Worm (Caenorhabditis elegans): Measurements from ENCODE around the gene C35D10.10.

The C35D10.10 gene

ce11 chrIII:4905405-4905804, 43.8 kb upstream of the C35D10.10 start, which contains the start of gene F26F4.8:
F26F4.8 (minus strand) TSS chrIII:4905473.
- no peak for TF ChIP-seq hlh-30 (tag; optimal IDR thresholded peaks at IDR 0.05; ENCODE audit: insufficient read depth)
- no peak for TF ChIP-seq snpc-1.2 (GFP tag; IDR thresholded peaks at IDR 0.05)
- TF ChIP-seq fos-1 (tag; optimal IDR thresholded peaks at IDR 0.05): no peak
- TF ChIP-seq lim-7 (GFP tag; IDR thresholded peaks at IDR 0.05): no peak
- TF ChIP-seq mep-1 (tag; optimal IDR thresholded peaks at IDR 0.05): no peak
- TF ChIP-seq hlh-11 (tag; optimal IDR thresholded peaks at IDR 0.05): no peak
- no peak for TF ChIP-seq pha-4 (GFP tag; IDR thresholded peaks at IDR 0.05)
- TF ChIP-seq pha-4 (tag; optimal IDR thresholded peaks at IDR 0.05): no peak
- TF ChIP-seq ctbp-1 (GFP tag; IDR thresholded peaks at IDR 0.05): no peak
- TF ChIP-seq mes-2 (tag; optimal IDR thresholded peaks at IDR 0.05; ENCODE audit: poor library complexity, severe bottlenecking): peak; percentile 69
- TF ChIP-seq saeg-2 (GFP tag; IDR thresholded peaks at IDR 0.05): no peak
- TF ChIP-seq hif-1 (tag; optimal IDR thresholded peaks at IDR 0.05): peak in 1 of 2 experiments; percentile 52
- no peak for TF ChIP-seq ztf-11 (tag; optimal IDR thresholded peaks at IDR 0.05)
- no peak for TF ChIP-seq nhr-10 (tag; optimal IDR thresholded peaks at IDR 0.05)
- TF ChIP-seq snpc-4 (tag; optimal IDR thresholded peaks at IDR 0.05): no peak
- TF ChIP-seq lin-39 (tag; optimal IDR thresholded peaks at IDR 0.05): no peak
- TF ChIP-seq unc-130 (GFP tag; optimal IDR thresholded peaks at IDR 0.05): peak; percentile 77
- no peak for TF ChIP-seq nhr-76 (tag; optimal IDR thresholded peaks at IDR 0.05)
- no peak for TF ChIP-seq F10B5.3 (tag; optimal IDR thresholded peaks at IDR 0.05)
- TF ChIP-seq dpl-1 (GFP tag; optimal IDR thresholded peaks at IDR 0.05): peak; percentile 49
- TF ChIP-seq rbr-2 (tag; optimal IDR thresholded peaks at IDR 0.05): peak; percentile 3
- no peak for TF ChIP-seq zag-1 (tag; optimal IDR thresholded peaks at IDR 0.05)
- no peak for TF ChIP-seq tag-97 (GFP tag; IDR thresholded peaks at IDR 0.05)

DNA sequence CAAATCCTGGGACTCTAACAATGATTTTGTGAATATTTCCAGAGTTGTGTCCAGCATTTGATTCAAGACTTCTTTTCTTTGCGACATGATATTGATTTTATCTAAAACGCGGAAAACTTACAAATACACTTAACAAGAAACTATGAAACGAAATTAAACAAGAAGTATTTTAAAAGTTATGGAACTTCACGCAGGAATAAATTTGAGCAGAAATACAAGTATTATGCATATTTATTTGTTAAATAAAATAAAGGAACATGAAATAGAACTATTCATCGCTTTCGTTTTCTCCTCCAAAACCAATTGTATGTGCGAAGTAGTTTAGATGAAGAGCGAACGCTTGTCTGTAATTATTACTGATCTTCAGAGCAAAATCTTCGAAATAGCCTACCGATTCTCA, 42.2 kb upstream of the C35D10.10 start, which contains the start of gene kbp-2:
TSS of gene kbp-2 (minus strand) at position 101 of the 400 bp plus-strand sequence.
- TF ChIP-seq nhr-6 (tag; optimal IDR thresholded peaks at IDR 0.05) (no peak), mes-2 (tag; optimal IDR thresholded peaks at IDR 0.05; ENCODE audit: poor library complexity, severe bottlenecking) (no peak), ZK337.2 (GFP tag; IDR thresholded peaks at IDR 0.05) (no peak), spr-3 (GFP tag; optimal IDR thresholded peaks at IDR 0.05) (no peak), lir-3 (tag; optimal IDR thresholded peaks at IDR 0.05) (no peak), hif-1 (tag; optimal IDR thresholded peaks at IDR 0.05) (no peak), rbr-2 (tag; optimal IDR thresholded peaks at IDR 0.05) (no peak), mdt-29 (GFP tag; IDR thresholded peaks at IDR 0.05) (no peak)

DNA sequence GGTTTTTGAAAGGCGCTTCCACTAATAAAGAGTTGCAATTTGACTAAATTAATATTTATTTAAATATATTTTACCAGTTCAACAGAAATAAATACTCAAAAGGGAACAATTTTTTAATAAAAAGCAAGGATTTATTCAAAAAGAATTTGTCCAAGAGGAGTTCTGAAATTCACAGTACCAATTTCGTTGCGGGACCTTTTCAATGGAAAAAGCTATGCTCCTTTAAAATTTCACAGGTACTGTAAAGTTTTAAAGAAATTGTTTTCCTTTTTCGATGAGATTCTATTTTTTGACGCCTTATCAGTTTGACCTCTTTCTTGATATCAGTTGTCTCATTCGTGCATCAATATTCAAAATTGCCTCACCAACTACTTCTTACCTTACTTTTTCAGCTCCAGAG, 38.7 kb upstream of the C35D10.10 start, which contains the start of gene tag-340:
TSS of gene tag-340 (plus strand) at position 249 of the 400 bp plus-strand sequence.
- TF ChIP-seq daf-16 (GFP tag; optimal IDR thresholded peaks at IDR 0.05) (no peak), daf-16 (tag; optimal IDR thresholded peaks at IDR 0.05) (peak; percentile 42), skn-1 (tag; optimal IDR thresholded peaks at IDR 0.05) (no peak), ceh-82 (tag; optimal IDR thresholded peaks at IDR 0.05) (no peak), nhr-28 (tag; optimal IDR thresholded peaks at IDR 0.05) (peak; percentile 3), lsy-2 (tag; optimal IDR thresholded peaks at IDR 0.05) (no peak), set-16 (GFP tag; IDR thresholded peaks at IDR 0.05) (no peak), tra-1 (GFP tag; IDR thresholded peaks at IDR 0.05) (no peak), nhr-11 (tag; optimal IDR thresholded peaks at IDR 0.05) (no peak), aha-1 (tag) (no peak), Y5F2A.4 (GFP tag; optimal IDR thresholded peaks at IDR 0.05) (no peak)

DNA sequence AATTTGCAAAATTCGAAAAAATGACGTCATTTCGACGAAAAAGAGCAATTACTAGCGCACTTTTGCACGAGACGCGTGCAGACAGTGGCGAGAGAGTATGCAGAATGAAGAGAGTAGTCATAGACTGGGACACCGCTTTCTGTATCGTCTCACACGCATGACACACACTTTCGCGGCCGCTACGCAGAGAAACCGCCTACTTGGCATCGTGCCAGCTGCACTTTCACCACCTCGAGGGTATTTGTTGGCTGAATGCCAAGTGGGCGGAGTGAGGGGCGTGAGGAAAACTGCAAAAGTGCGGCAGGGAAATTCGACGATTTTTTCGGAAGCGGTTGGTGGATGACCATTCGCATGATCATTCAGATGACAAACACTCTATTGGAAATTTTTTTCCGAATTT, 38.1 kb upstream of the C35D10.10 start:
- TF ChIP-seq lim-7 (GFP tag; IDR thresholded peaks at IDR 0.05) (peak; percentile 73), lir-3 (tag; optimal IDR thresholded peaks at IDR 0.05) (peak; percentile 86), mxl-3 (GFP tag; optimal IDR thresholded peaks at IDR 0.05) (peak; percentile 99), lsy-2 (tag; optimal IDR thresholded peaks at IDR 0.05) (peak; percentile 93 to 97), dpl-1 (GFP tag; optimal IDR thresholded peaks at IDR 0.05) (peak; percentile 93), F44E2.7 (GFP tag; IDR thresholded peaks at IDR 0.05) (peak; percentile 84; the same call in 1 of the 2 replicates), zag-1 (tag; optimal IDR thresholded peaks at IDR 0.05) (peak; percentile 62), Y5F2A.4 (GFP tag; optimal IDR thresholded peaks at IDR 0.05) (peak; percentile 85), pha-4 (GFP tag; IDR thresholded peaks at IDR 0.05) (peak; percentile 98), pha-4 (tag; optimal IDR thresholded peaks at IDR 0.05) (peak; percentile 55), snpc-4 (tag; optimal IDR thresholded peaks at IDR 0.05) (peak; percentile 12), spr-3 (GFP tag; optimal IDR thresholded peaks at IDR 0.05) (peak; percentile 93), vab-7 (GFP tag; IDR thresholded peaks at IDR 0.05) (peak; percentile 97), duxl-1 (tag; optimal IDR thresholded peaks at IDR 0.05; ENCODE audit: poor library complexity) (peak; percentile 93), F26F4.8 (GFP tag; conservative IDR thresholded peaks at IDR 0.05) (peak; percentile 75), D1046.2 (GFP tag; IDR thresholded peaks at IDR 0.05) (peak; percentile 93), nhr-6 (tag; optimal IDR thresholded peaks at IDR 0.05) (peak; percentile 97), nhr-10 (tag; optimal IDR thresholded peaks at IDR 0.05) (peak; percentile 96), unc-62 (GFP tag; optimal IDR thresholded peaks at IDR 0.05 in 1 of 2) (peak; percentile 28 to 100), unc-62 (tag; optimal IDR thresholded peaks at IDR 0.05) (no peak)

Data from whole organism, L4 larva.